Worm (Caenorhabditis elegans): Measurements from ENCODE around the gene Y105C5B.25.

Y105C5B.25 gene

ce11 chrIV:16154300-16154699 is 7.3 kb upstream of the Y105C5B.25 start:
- peak; percentile 58 for TF ChIP-seq attf-6 (GFP tag; IDR thresholded peaks at IDR 0.05)

DNA sequence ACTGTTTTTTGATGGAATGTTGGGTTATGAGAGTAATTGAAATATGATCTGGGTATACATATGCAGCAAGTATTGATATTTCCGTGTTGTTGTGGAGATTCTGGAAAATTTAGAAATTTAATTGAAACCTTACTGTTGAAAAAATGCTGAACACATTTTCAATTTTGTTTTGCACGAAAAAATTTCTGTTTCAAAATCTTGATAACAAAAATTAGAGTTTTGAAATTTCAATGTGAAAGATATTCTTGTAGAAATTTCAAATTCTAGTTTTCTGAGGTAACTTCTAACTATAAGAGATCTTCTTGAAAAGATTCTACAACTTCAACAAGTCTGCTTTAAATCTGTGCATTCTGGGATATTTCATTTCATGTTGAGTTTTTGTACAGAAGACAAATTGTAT is 892 bp downstream of the Y105C5B.25 start:
- no peak for TF ChIP-seq egl-44 (GFP tag; IDR thresholded peaks at IDR 0.05)
- TF ChIP-seq cebp-2 (GFP tag; IDR thresholded peaks at IDR 0.05) = no peak
- no peak for TF ChIP-seq somi-1 (GFP tag; optimal IDR thresholded peaks at IDR 0.05)
- TF ChIP-seq snpc-1.3 (tag; optimal IDR thresholded peaks at IDR 0.05; ENCODE audit: insufficient read depth) = no peak
- no peak for TF ChIP-seq sptf-2 (GFP tag; optimal IDR thresholded peaks at IDR 0.05)
- no peak for TF ChIP-seq F22D6.2 (tag; optimal IDR thresholded peaks at IDR 0.05)
- TF ChIP-seq ZK185.1 (tag; optimal IDR thresholded peaks at IDR 0.05; ENCODE audit: poor library complexity, severe bottlenecking) = no peak
- no peak for TF ChIP-seq C06A6.2 (GFP tag; conservative IDR thresholded peaks at IDR 0.05)
- no peak for TF ChIP-seq hlh-26 (GFP tag; conservative IDR thresholded peaks at IDR 0.05)

DNA sequence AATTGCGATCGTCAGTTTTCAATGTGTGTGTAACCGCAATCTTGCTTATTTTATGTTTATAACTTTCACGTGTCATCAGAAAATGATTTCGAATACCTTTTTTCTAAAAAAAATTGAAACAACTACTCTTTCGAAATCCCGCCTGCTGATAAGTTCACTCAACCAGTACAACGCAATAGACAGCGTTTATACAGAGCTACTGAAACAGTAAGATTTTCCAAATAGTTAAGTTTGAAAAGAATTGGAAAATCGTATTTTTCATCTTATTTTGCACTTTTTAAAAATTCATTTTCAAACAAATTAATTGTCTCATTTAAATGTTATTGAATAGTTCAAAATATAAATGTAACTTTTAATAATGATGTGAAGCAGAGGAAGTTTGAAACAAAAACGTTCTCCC is 8.2 kb downstream of the Y105C5B.25 start:
- TF ChIP-seq attf-3 (GFP tag; conservative IDR thresholded peaks at IDR 0.05) (no peak), B0019.2 (GFP tag; conservative IDR thresholded peaks at IDR 0.05) (no peak), lin-54 (GFP tag; optimal IDR thresholded peaks at IDR 0.05) (no peak), F49E8.2 (tag; optimal IDR thresholded peaks at IDR 0.05; ENCODE audit: insufficient read depth) (no peak), pha-4 (tag; optimal IDR thresholded peaks at IDR 0.05) (no peak), attf-6 (GFP tag; IDR thresholded peaks at IDR 0.05) (peak; percentile 74), snpc-4 (GFP tag; optimal IDR thresholded peaks at IDR 0.05) (no peak), snpc-4 (tag; optimal IDR thresholded peaks at IDR 0.05) (peak in 2 of 4 experiments; percentile 3 to 63), Y56A3A.18 (GFP tag; IDR thresholded peaks at IDR 0.05) (no peak), ama-1 (optimal IDR thresholded peaks at IDR 0.05) (no peak), ama-1 (GFP tag; optimal IDR thresholded peaks at IDR 0.05) (no peak), tbp1 (GFP tag; optimal IDR thresholded peaks at IDR 0.05) (no peak), ceh-27 (GFP tag; optimal IDR thresholded peaks at IDR 0.05) (no peak), aptf-3 (GFP tag; IDR thresholded peaks at IDR 0.05) (no peak)

DNA sequence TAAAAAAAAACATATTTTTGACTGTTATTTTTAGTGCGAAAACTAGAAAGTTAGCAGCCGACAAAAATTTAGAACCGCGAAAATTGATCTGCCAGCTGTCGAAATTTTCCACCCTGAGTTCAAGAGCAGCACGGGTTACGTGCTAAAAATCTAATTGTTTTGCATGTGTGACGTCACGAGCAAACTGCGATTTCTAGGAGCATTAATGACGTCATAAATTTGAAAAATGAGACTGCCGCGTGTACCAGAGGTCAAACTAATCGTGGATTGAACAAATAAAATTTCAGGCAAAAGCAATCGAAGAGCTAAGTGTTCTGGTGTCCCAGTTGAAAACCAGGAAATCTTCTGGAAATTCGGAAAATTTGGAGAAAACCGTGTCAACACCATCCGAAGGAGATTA is 13.2 kb downstream of the Y105C5B.25 start:
- no peak for TF ChIP-seq D2030.7 (GFP tag; IDR thresholded peaks at IDR 0.05)
- no peak for TF ChIP-seq attf-3 (GFP tag; conservative IDR thresholded peaks at IDR 0.05)
- TF ChIP-seq bed-1 (GFP tag; IDR thresholded peaks at IDR 0.05) = no peak
- no peak for TF ChIP-seq egrh-3 (GFP tag; IDR thresholded peaks at IDR 0.05)
- no peak for TF ChIP-seq ets-4 (GFP tag; optimal IDR thresholded peaks at IDR 0.05)
- TF ChIP-seq mes-4 (tag; optimal IDR thresholded peaks at IDR 0.05) = no peak
- TF ChIP-seq him-1 (tag; optimal IDR thresholded peaks at IDR 0.05) = no peak
- no peak for TF ChIP-seq hmg-1.2 (GFP tag; IDR thresholded peaks at IDR 0.05)
- no peak for TF ChIP-seq sptf-2 (GFP tag; optimal IDR thresholded peaks at IDR 0.05)
- TF ChIP-seq ZK185.1 (tag; optimal IDR thresholded peaks at IDR 0.05; ENCODE audit: poor library complexity, severe bottlenecking) = no peak
- no peak for TF ChIP-seq Y53F4B.3 (GFP tag; IDR thresholded peaks at IDR 0.05)
- TF ChIP-seq ztf-22 (GFP tag; optimal IDR thresholded peaks at IDR 0.05) = no peak
- TF ChIP-seq xnd-1 (tag; optimal IDR thresholded peaks at IDR 0.05) = no peak
- TF ChIP-seq lag-1 (GFP tag; IDR thresholded peaks at IDR 0.05) = no peak
- TF ChIP-seq akir-1 (GFP tag; optimal IDR thresholded peaks at IDR 0.05) = no peak
- TF ChIP-seq F55B11.4 (tag; optimal IDR thresholded peaks at IDR 0.05; ENCODE audit: borderline replicate concordance, insufficient read depth) = no peak
- no peak for TF ChIP-seq T26A5.8 (tag; optimal IDR thresholded peaks at IDR 0.05)
